Worm (Caenorhabditis elegans): ENCODE results near the gene R04F11.5.

DNA sequence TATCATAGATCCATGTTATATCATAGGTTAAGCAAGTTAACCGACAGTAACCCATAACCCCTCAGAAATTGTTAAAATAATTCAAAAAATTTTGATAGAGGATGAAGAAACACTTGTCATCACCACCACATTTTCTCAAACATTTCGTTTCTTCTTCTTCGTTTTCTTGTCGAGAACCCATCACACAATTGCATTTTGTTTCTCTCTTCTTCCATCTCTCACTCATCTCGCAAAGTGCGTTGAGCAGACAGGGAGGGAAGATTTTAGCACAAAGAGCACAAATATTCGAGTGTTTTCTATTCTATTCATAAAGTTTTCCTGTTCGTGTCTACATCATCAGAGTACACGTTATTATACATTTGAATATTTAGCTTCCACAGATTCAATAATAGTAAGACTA, 3.4 kb downstream of the R04F11.5 start:
- TF ChIP-seq R02D3.7 (tag; optimal IDR thresholded peaks at IDR 0.05) (no peak), egl-27 (tag; optimal IDR thresholded peaks at IDR 0.05) (no peak), pha-4 (tag; optimal IDR thresholded peaks at IDR 0.05) (no peak), ceh-82 (tag; optimal IDR thresholded peaks at IDR 0.05) (no peak), ama-1 (optimal IDR thresholded peaks at IDR 0.05) (no peak), fos-1 (tag; optimal IDR thresholded peaks at IDR 0.05) (no peak), nhr-25 (tag; optimal IDR thresholded peaks at IDR 0.05) (no peak), unc-62 (GFP tag; optimal IDR thresholded peaks at IDR 0.05) (no peak), nhr-43 (tag; optimal IDR thresholded peaks at IDR 0.05; ENCODE audit: poor library complexity, severe bottlenecking) (no peak), nhr-76 (tag; optimal IDR thresholded peaks at IDR 0.05) (no peak), nhr-11 (tag; optimal IDR thresholded peaks at IDR 0.05) (no peak), snpc-4 (tag; optimal IDR thresholded peaks at IDR 0.05) (no peak)

Data from whole organism, L3 larva.